Worm (Caenorhabditis elegans): ENCODE results near the gene dpy-31.

DNA sequence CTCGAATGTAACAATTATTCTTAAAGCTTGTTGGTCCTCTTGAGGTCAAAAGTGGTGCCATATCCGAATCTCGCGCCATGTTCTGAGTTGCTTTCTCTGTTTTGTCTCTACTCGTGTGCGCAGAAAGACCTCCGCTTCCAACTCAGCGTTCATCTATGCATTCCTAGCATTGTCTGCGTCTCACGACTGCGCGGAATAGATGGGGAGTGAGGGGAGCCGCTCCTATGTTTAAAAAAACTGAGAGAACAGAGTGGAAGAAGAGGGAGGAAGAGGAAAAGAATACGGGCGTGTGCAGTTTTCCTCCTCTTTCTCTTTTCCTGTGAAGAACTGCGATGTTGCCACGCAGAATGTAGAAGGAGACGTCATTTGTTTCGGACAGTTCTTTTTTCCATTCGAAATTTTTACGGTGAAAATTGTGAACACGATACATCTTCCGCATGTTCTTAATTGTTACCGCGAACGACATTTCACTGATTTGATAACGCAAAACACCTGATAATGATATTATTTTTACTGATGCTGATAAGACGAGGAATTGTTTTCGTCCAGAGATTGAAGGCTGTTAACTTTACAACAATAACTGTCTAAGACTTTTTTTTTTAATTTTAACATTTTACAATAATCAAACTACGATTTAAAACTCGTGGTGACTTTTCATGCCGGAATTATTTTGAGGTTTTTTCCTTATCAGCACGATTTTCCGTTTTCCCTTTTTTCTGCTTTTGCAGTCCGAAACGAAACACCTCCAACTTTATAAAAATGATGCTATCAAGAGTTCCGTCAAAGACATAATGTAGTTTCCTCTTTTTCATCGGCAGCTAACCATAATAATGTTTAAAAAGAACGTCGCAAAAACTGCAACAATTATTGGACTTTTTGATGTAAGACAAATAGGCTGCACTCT is 35.1 kb upstream of the dpy-31 start:
- TF ChIP-seq W03F9.2 (tag; optimal IDR thresholded peaks at IDR 0.05): no peak
- no peak for TF ChIP-seq dao-5 (tag; optimal IDR thresholded peaks at IDR 0.05)
- peak; percentile 59 for TF ChIP-seq him-1 (tag; optimal IDR thresholded peaks at IDR 0.05)

All from whole organism, L4/young adult.